Worm (Caenorhabditis elegans) whole organism, midembryonic: ENCODE measurements around the gene Y32B12B.4.
"Not testable (repeated sequence)": the region's sequence is repeated elsewhere in the genome, so short reads cannot be mapped to it uniquely, and the experiment has no call there.

Experiments
- T22C8.4 ChIP-seq: fragments of 200-800 bp; sonication (Bioruptor generic); IDR thresholded peaks from 2 replicates; pipeline ENCODE4 v1.3.6; 2022; ENCODE audit warnings: missing genetic modification characterization, missing compliant biosample characterization
- cog-1 ChIP-seq: sonication (generic microtip); optimal IDR thresholded peaks from 2 replicates; lab custom pipeline; 2016; ENCODE audit warnings: missing genetic modification characterization, missing compliant biosample characterization
- flt-1 ChIP-seq: fragments of 200-800 bp; sonication (Bioruptor generic); IDR thresholded peaks from 2 replicates; pipeline ENCODE4 v1.3.6; 2022; ENCODE audit warnings: missing genetic modification characterization, missing compliant biosample characterization
- klf-2 ChIP-seq: fragments of 200-800 bp; sonication (Bioruptor generic); conservative IDR thresholded peaks from 2 replicates; pipeline ENCODE4 v1.3.6; 2022; ENCODE audit warnings: missing genetic modification reagents, missing genetic modification characterization, missing compliant biosample characterization
- med-1 ChIP-seq: sonication (generic microtip); optimal IDR thresholded peaks from 2 replicates; lab custom pipeline; 2017; ENCODE audit warnings: missing genetic modification characterization, mild to moderate bottlenecking, missing compliant biosample characterization, antibody characterized with exemption, missing genetic modification reagents; ENCODE audit not compliant: insufficient read depth
- ref-1 ChIP-seq: fragments of 200-800 bp; sonication (Bioruptor generic); conservative IDR thresholded peaks from 2 replicates; pipeline ENCODE4 v1.3.6; 2022; ENCODE audit warnings: missing genetic modification reagents, missing genetic modification characterization, missing compliant biosample characterization
- tab-1 ChIP-seq: fragments of 200-800 bp; sonication (Bioruptor generic); IDR thresholded peaks from 2 replicates; pipeline ENCODE4 v1.3.6; 2022; ENCODE audit warnings: missing genetic modification characterization, missing compliant biosample characterization
- ztf-23 ChIP-seq: fragments of 200-800 bp; sonication (Bioruptor generic); IDR thresholded peaks from 2 replicates; pipeline ENCODE4 v1.3.6; 2022; ENCODE audit warnings: missing genetic modification reagents, missing genetic modification characterization, missing compliant biosample characterization
- ztf-29 ChIP-seq: fragments of 200-800 bp; sonication (Bioruptor generic); IDR thresholded peaks from 2 replicates; pipeline ENCODE4 v1.3.6; 2022; ENCODE audit warnings: missing genetic modification reagents, missing genetic modification characterization, missing compliant biosample characterization

Gene Y32B12B.4

ce11 chrV:16552929-16553328 lies at the start of gene Y32B12B.4:
Gene Y32B12B.4 (plus strand): TSS chrV:16553327.
- TF ChIP-seq ztf-23 (GFP tag; lab: Robert Waterston, UW), result peak; percentile 86
- TF ChIP-seq flt-1 (GFP tag; lab: Robert Waterston, UW), result peak; percentile 84
- TF ChIP-seq cog-1 (tag; lab: Kevin White, UChicago), result no peak
- no peak for TF ChIP-seq med-1 (GFP tag; lab: Kevin White, UChicago)
- peak; percentile 60; the same call in 1 of the 2 replicates for TF ChIP-seq T22C8.4 (GFP tag; lab: Robert Waterston, UW)
- peak; percentile 83 for TF ChIP-seq ref-1
- TF ChIP-seq klf-2 (GFP tag; lab: Robert Waterston, UW), result peak; percentile 83
- TF ChIP-seq ztf-29, result no peak; the same call in 1 of the 2 replicates
- peak; percentile 79 for TF ChIP-seq tab-1 (GFP tag; lab: Robert Waterston, UW)

ce11 chrV:16505828-16506227 lies 47.3 kb upstream of the Y32B12B.4 start, which contains the start of gene nhr-54:
Gene nhr-54 (minus strand): TSS chrV:16505928.
- TF ChIP-seq ztf-29, result no peak

ce11 chrV:16506650-16507049 lies 46.5 kb upstream of the Y32B12B.4 start:
- TF ChIP-seq ztf-29, result no peak

- TF ChIP-seq tab-1 (GFP tag; lab: Robert Waterston, UW) (no peak), ztf-23 (GFP tag; lab: Robert Waterston, UW) (no peak), ztf-29 (no peak), ref-1 (no peak), T22C8.4 (GFP tag; lab: Robert Waterston, UW) (no peak), klf-2 (GFP tag; lab: Robert Waterston, UW) (no peak), cog-1 (tag; lab: Kevin White, UChicago) (no peak), flt-1 (GFP tag; lab: Robert Waterston, UW) (no peak), med-1 (GFP tag; lab: Kevin White, UChicago) (no peak)
Observed at ce11 chrV:16508667-16509066, 44.5 kb upstream of the Y32B12B.4 start, which contains the start of gene srr-3. Gene srr-3 (minus strand): TSS chrV:16508767.

ce11 chrV:16515140-16515539 lies 38.0 kb upstream of the Y32B12B.4 start, which contains the start of gene F36D3.5:
Gene F36D3.5 (minus strand): TSS chrV:16515240.
- not testable (repeated sequence) for TF ChIP-seq ztf-23 (GFP tag; lab: Robert Waterston, UW); ztf-29; T22C8.4 (GFP tag; lab: Robert Waterston, UW)

ce11 chrV:16517619-16518018 lies 35.5 kb upstream of the Y32B12B.4 start, which contains the start of gene F36D3.4:
Gene F36D3.4 (minus strand): TSS chrV:16517719.
- TF ChIP-seq tab-1 (GFP tag; lab: Robert Waterston, UW) (no peak), ztf-23 (GFP tag; lab: Robert Waterston, UW) (no peak), med-1 (GFP tag; lab: Kevin White, UChicago) (no peak), T22C8.4 (GFP tag; lab: Robert Waterston, UW) (no peak), klf-2 (GFP tag; lab: Robert Waterston, UW) (no peak), flt-1 (GFP tag; lab: Robert Waterston, UW) (no peak), ztf-29 (no peak), cog-1 (tag; lab: Kevin White, UChicago) (no peak), ref-1 (no peak)

ce11 chrV:16522242-16522641 lies 30.9 kb upstream of the Y32B12B.4 start, which contains the start of gene srw-34:
Gene srw-34 (minus strand): TSS chrV:16522342.
- no peak for TF ChIP-seq cog-1 (tag; lab: Kevin White, UChicago)
- no peak for TF ChIP-seq tab-1 (GFP tag; lab: Robert Waterston, UW)
- no peak for TF ChIP-seq ref-1
- no peak for TF ChIP-seq flt-1 (GFP tag; lab: Robert Waterston, UW)
- TF ChIP-seq T22C8.4 (GFP tag; lab: Robert Waterston, UW), result no peak
- TF ChIP-seq ztf-23 (GFP tag; lab: Robert Waterston, UW), result no peak

- no peak for TF ChIP-seq med-1 (GFP tag; lab: Kevin White, UChicago)
- TF ChIP-seq ztf-23 (GFP tag; lab: Robert Waterston, UW), result no peak
- no peak for TF ChIP-seq klf-2 (GFP tag; lab: Robert Waterston, UW)
- TF ChIP-seq T22C8.4 (GFP tag; lab: Robert Waterston, UW), result no peak
Observed at ce11 chrV:16526858-16527257, 26.3 kb upstream of the Y32B12B.4 start, which contains the start of gene F36D3.8. Gene F36D3.8 (plus strand): TSS chrV:16527158.

- no peak for TF ChIP-seq tab-1 (GFP tag; lab: Robert Waterston, UW)
- TF ChIP-seq med-1 (GFP tag; lab: Kevin White, UChicago), result no peak
Observed at ce11 chrV:16527796-16528195, 25.3 kb upstream of the Y32B12B.4 start, which contains the start of gene F36D3.16. Gene F36D3.16 (plus strand): TSS chrV:16528096.

- TF ChIP-seq klf-2 (GFP tag; lab: Robert Waterston, UW) (no peak), T22C8.4 (GFP tag; lab: Robert Waterston, UW) (no peak), med-1 (GFP tag; lab: Kevin White, UChicago) (no peak), flt-1 (GFP tag; lab: Robert Waterston, UW) (no peak), ref-1 (no peak), ztf-23 (GFP tag; lab: Robert Waterston, UW) (no peak), tab-1 (GFP tag; lab: Robert Waterston, UW) (no peak), ztf-29 (no peak), cog-1 (tag; lab: Kevin White, UChicago) (no peak)
Observed at ce11 chrV:16534000-16534399, 19.1 kb upstream of the Y32B12B.4 start, which contains the start of gene cpr-2. Gene cpr-2 (minus strand): TSS chrV:16534100.

ce11 chrV:16535172-16535571 lies 18.0 kb upstream of the Y32B12B.4 start, which contains the start of gene Y32B12B.8:
Gene Y32B12B.8 (plus strand): TSS chrV:16535472.
- TF ChIP-seq ztf-29, result no peak
- no peak for TF ChIP-seq med-1 (GFP tag; lab: Kevin White, UChicago)
